Worm (Caenorhabditis elegans) whole organism, L3 larva: Measurements from ENCODE around the gene F35F10.13.

ENCODE experiments used
- ZK546.5 ChIP-seq: sonication (generic microtip); optimal IDR thresholded peaks from 2 replicates; lab custom pipeline; 2017; ENCODE audit warnings: missing biosample characterization, missing genetic modification characterization
- aly-2 ChIP-seq: fragments of 150-350 bp; optimal IDR thresholded peaks from 2 replicates; lab custom pipeline; 2014; ENCODE audit warnings: missing biosample characterization, missing genetic modification characterization
- ama-1 ChIP-seq: fragments of 150-350 bp; optimal IDR thresholded peaks from 2 replicates; lab custom pipeline; 2018
- daf-12 ChIP-seq: fragments of 150-350 bp; optimal IDR thresholded peaks from 2 replicates; lab custom pipeline; 2014; ENCODE audit warnings: missing biosample characterization, missing genetic modification reagents, missing genetic modification characterization
- egl-27 ChIP-seq: sonication (generic microtip); optimal IDR thresholded peaks from 4 replicates; lab custom pipeline; 2017; ENCODE audit warnings: missing biosample characterization, missing genetic modification reagents, missing genetic modification characterization
- elt-3 ChIP-seq, 3 experiments: fragments of 150-350 bp in 1 of 3; sonication (generic microtip) in 2 of 3; optimal IDR thresholded peaks; 2 replicates in 2 of 3; 4 replicates in 1 of 3; lab custom pipeline; 2014 to 2017; ENCODE audit warnings: missing biosample characterization in 3 of 3, missing genetic modification characterization in 3 of 3
- lin-15B ChIP-seq: fragments of 150-350 bp; optimal IDR thresholded peaks from 2 replicates; lab custom pipeline; 2014; ENCODE audit warnings: missing biosample characterization, missing genetic modification characterization
- lsy-12 ChIP-seq: sonication (generic microtip); optimal IDR thresholded peaks from 2 replicates; lab custom pipeline; 2016; ENCODE audit warnings: mild to moderate bottlenecking, missing genetic modification characterization, missing compliant biosample characterization
- mdl-1 ChIP-seq: fragments of 150-350 bp; optimal IDR thresholded peaks from 2 replicates; lab custom pipeline; 2014; ENCODE audit warnings: missing biosample characterization, missing genetic modification characterization
- nhr-12 ChIP-seq: fragments of 150-350 bp; optimal IDR thresholded peaks from 2 replicates; lab custom pipeline; 2014; ENCODE audit warnings: missing biosample characterization, missing genetic modification characterization
- nhr-23 ChIP-seq: fragments of 150-350 bp; optimal IDR thresholded peaks from 2 replicates; lab custom pipeline; 2014; ENCODE audit warnings: missing biosample characterization, missing genetic modification reagents, missing genetic modification characterization
- nhr-77 ChIP-seq: fragments of 150-350 bp; optimal IDR thresholded peaks from 2 replicates; lab custom pipeline; 2014; ENCODE audit warnings: missing biosample characterization, missing genetic modification characterization
- pqm-1 ChIP-seq: fragments of 150-350 bp; optimal IDR thresholded peaks from 2 replicates; lab custom pipeline; 2017; ENCODE audit warnings: missing biosample characterization, missing genetic modification characterization, inconsistent platforms
- snpc-4 ChIP-seq: fragments of 150-350 bp; optimal IDR thresholded peaks from 2 replicates; lab custom pipeline; 2014; ENCODE audit warnings: missing biosample characterization, missing genetic modification characterization

Gene F35F10.13

DNA sequence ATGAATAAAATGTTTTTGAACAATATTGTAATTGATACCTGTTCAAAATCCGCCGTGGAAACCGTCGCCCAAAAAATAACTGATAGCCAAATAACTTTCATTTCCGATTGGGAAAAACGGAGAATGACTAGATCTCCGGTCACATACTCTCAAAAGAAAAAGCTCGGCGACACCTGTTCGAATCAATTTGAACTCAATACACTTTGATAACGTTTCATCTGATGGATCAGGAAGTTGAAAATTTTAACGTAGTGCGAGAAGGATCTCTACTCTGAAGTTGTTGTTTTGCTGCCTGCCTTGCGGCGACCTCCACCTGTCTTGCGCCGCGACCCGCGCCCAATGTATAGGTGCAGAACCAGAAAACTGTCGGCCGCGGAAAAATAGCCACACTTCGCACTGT, 45.7 kb downstream of the F35F10.13 start, which contains the start of gene T28A11.20:
T28A11.20 (minus strand) TSS at position 101 of the 400 bp plus-strand sequence.
- no peak for TF ChIP-seq nhr-77 (tag; lab: Kevin White, UChicago)
- no peak for TF ChIP-seq lin-15B (tag; lab: Kevin White, UChicago)
- no peak for TF ChIP-seq mdl-1 (tag; lab: Kevin White, UChicago)
- no peak for TF ChIP-seq aly-2
- TF ChIP-seq, all 47 proteins: peak for 0

DNA sequence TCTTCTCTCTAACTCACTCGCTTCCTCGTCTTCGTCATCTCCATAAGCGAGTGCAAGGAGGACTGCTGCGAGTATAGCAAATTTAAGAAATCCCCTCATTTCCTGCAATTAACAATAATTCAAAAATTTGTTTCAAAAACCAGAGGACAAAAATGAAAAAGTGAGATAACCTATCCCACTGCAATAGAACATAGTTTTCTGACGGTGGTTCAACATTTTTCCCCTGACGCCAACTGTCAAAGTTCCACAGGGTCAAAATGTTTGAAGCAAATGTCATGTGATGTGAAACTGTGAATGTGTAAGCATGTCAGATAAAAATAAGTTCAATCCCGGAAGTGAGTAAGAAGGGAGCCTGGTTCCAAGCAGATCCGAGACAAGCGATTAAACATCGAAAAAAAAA, 49.5 kb downstream of the F35F10.13 start, which contains the start of gene T28A11.19:
T28A11.19 (minus strand) TSS at position 108 of the 400 bp plus-strand sequence.
- TF ChIP-seq ZK546.5 (tag; lab: Kevin White, UChicago) (no peak), ama-1 (lab: Kevin White, UChicago) (no peak), nhr-23 (tag; lab: Kevin White, UChicago) (no peak), pqm-1 (tag; lab: Kevin White, UChicago) (no peak), lsy-12 (tag; lab: Kevin White, UChicago) (no peak), mdl-1 (tag; lab: Kevin White, UChicago) (no peak), daf-12 (no peak), elt-3 (tag; optimal IDR thresholded peaks at IDR 0.05; lab: Kevin White, UChicago) (no peak), snpc-4 (no peak), egl-27 (tag; lab: Kevin White, UChicago) (no peak), nhr-12 (no peak), lin-15B (tag; lab: Kevin White, UChicago) (no peak)
